Worm (Caenorhabditis elegans) whole organism, late embryonic: ENCODE measurements around the gene ZK218.4.

Experiments used
- ama-1 ChIP-seq: fragments of 150-350 bp; optimal IDR thresholded peaks from 2 replicates; lab custom pipeline; 2014
- lim-6 ChIP-seq: sonication (generic microtip); optimal IDR thresholded peaks from 2 replicates; lab custom pipeline; 2016; ENCODE audit warnings: missing genetic modification characterization, missing compliant biosample characterization

DNA sequence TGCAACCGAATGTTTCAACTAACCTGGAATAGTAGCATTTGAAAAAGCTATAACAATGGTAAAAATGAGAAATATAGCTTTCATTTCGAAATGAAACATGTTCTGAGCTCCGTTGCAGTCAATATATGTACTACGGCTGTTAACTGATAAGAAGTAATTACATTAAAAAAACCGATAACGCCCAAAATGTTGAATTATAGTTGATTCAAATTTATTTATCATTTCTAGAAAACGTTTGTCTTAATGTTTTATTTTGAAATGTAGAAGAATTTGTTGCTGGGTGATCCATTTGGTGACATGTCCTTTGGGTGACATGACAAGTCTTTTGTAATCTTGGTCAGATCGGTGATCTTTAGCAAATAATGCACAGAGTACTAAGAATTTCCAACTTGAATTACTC lies 9.3 kb upstream of the ZK218.4 start, which contains the start of gene T05E12.6:
- TF ChIP-seq ama-1 (lab: Kevin White, UChicago) (no peak), lim-6 (tag; lab: Kevin White, UChicago) (no peak)
